Worm (Caenorhabditis elegans) whole organism, L1 larva: ENCODE data around the gene C06E7.88.

ENCODE experiments used
- F16B12.6 ChIP-seq: fragments of 150-350 bp; optimal IDR thresholded peaks from 2 replicates; lab custom pipeline; 2014; ENCODE audit warnings: missing biosample characterization, missing genetic modification characterization
- aha-1 ChIP-seq: fragments of 150-350 bp; optimal IDR thresholded peaks from 2 replicates; lab custom pipeline; 2014; ENCODE audit warnings: missing biosample characterization, missing genetic modification characterization
- alr-1 ChIP-seq: fragments of 200-800 bp; sonication (Bioruptor generic); optimal IDR thresholded peaks from 2 replicates; lab custom pipeline; 2018; ENCODE audit warnings: borderline replicate concordance, mild to moderate bottlenecking, missing genetic modification characterization, missing compliant biosample characterization
- aly-2 ChIP-seq: fragments of 150-350 bp; optimal IDR thresholded peaks from 2 replicates; lab custom pipeline; 2014; ENCODE audit warnings: missing biosample characterization, missing genetic modification characterization
- ceh-8 ChIP-seq: fragments of 200-800 bp; sonication (Bioruptor generic); optimal IDR thresholded peaks from 2 replicates; lab custom pipeline; 2018; ENCODE audit warnings: mild to moderate bottlenecking, missing genetic modification characterization, moderate library complexity, missing compliant biosample characterization
- ceh-82 ChIP-seq, 3 experiments: fragments of 150-350 bp in 1 of 3; sonication (generic microtip) in 2 of 3; optimal IDR thresholded peaks; 2 replicates each; lab custom pipeline; 2014 to 2017; ENCODE audit warnings: missing biosample characterization in 3 of 3, missing genetic modification characterization in 3 of 3
- ceh-88 ChIP-seq: fragments of 200-800 bp; sonication (Bioruptor generic); IDR thresholded peaks from 2 replicates; pipeline ENCODE4 v1.3.6; 2022; ENCODE audit warnings: missing genetic modification characterization, missing compliant biosample characterization
- ces-1 ChIP-seq: fragments of 150-350 bp; optimal IDR thresholded peaks from 2 replicates; lab custom pipeline; 2014; ENCODE audit warnings: missing biosample characterization, missing genetic modification reagents, missing genetic modification characterization
- efl-1 ChIP-seq, 4 experiments: fragments of 150-350 bp; optimal IDR thresholded peaks in 3 of 4; peaks in 1 of 4; 1 replicate in 1 of 4; 2 replicates in 3 of 4; lab custom pipeline; 2014; ENCODE audit warnings: missing biosample characterization in 2 of 4, missing genetic modification characterization in 2 of 4, missing genetic modification reagents in 2 of 4
- egl-27 ChIP-seq, 2 experiments: fragments of 150-350 bp in 1 of 2; sonication (generic microtip); optimal IDR thresholded peaks; 3 replicates each; lab custom pipeline; 2017 to 2018; ENCODE audit warnings: missing biosample characterization in 2 of 2, missing genetic modification characterization in 2 of 2, missing genetic modification reagents in 2 of 2
- elt-2 ChIP-seq: sonication (generic microtip); optimal IDR thresholded peaks from 2 replicates; lab custom pipeline; 2016; ENCODE audit warnings: missing genetic modification characterization, mild to moderate bottlenecking, inconsistent platforms, missing compliant biosample characterization, missing genetic modification reagents
- elt-3 ChIP-seq, 6 experiments: fragments of 150-350 bp in 1 of 6; sonication (generic microtip); optimal IDR thresholded peaks; 2 replicates each; lab custom pipeline; 2017 to 2018; ENCODE audit warnings: missing biosample characterization in 6 of 6, missing genetic modification characterization in 6 of 6, inconsistent platforms in 1 of 6
- fkh-10 ChIP-seq: sonication (generic microtip); optimal IDR thresholded peaks from 2 replicates; lab custom pipeline; 2017; ENCODE audit warnings: missing biosample characterization, missing genetic modification reagents, missing genetic modification characterization
- fkh-8 ChIP-seq: sonication (generic microtip); optimal IDR thresholded peaks from 2 replicates; lab custom pipeline; 2016; ENCODE audit warnings: mild to moderate bottlenecking, missing genetic modification characterization, missing compliant biosample characterization
- hlh-17 ChIP-seq: fragments of 200-800 bp; sonication (Bioruptor generic); optimal IDR thresholded peaks from 2 replicates; lab custom pipeline; 2018; ENCODE audit warnings: missing genetic modification characterization, mild to moderate bottlenecking, missing compliant biosample characterization, moderate library complexity, borderline replicate concordance
- hlh-4 ChIP-seq: sonication (generic microtip); optimal IDR thresholded peaks from 2 replicates; lab custom pipeline; 2016; ENCODE audit warnings: mild to moderate bottlenecking, missing genetic modification characterization, missing compliant biosample characterization
- lin-14 ChIP-seq: fragments of 200-800 bp; sonication (Bioruptor generic); optimal IDR thresholded peaks from 2 replicates; lab custom pipeline; 2018; ENCODE audit warnings: mild to moderate bottlenecking, missing genetic modification characterization, moderate library complexity, missing compliant biosample characterization
- mep-1 ChIP-seq: fragments of 150-350 bp; optimal IDR thresholded peaks from 2 replicates; lab custom pipeline; 2014; ENCODE audit warnings: missing biosample characterization, missing genetic modification characterization
- nhr-237 ChIP-seq: fragments of 150-350 bp; optimal IDR thresholded peaks from 2 replicates; lab custom pipeline; 2014; ENCODE audit warnings: missing biosample characterization, missing genetic modification characterization
- nhr-28 ChIP-seq: fragments of 150-350 bp; optimal IDR thresholded peaks from 2 replicates; lab custom pipeline; 2014; ENCODE audit warnings: missing biosample characterization, missing genetic modification characterization
- nhr-47 ChIP-seq: sonication (generic microtip); optimal IDR thresholded peaks from 2 replicates; lab custom pipeline; 2016; ENCODE audit warnings: mild to moderate bottlenecking, missing genetic modification characterization, moderate library complexity, missing compliant biosample characterization
- nhr-71 ChIP-seq: sonication (generic microtip); optimal IDR thresholded peaks from 2 replicates; lab custom pipeline; 2016; ENCODE audit warnings: mild to moderate bottlenecking, missing genetic modification characterization, moderate library complexity, missing compliant biosample characterization
- nhr-76 ChIP-seq: sonication (generic microtip); optimal IDR thresholded peaks from 2 replicates; lab custom pipeline; 2017; ENCODE audit warnings: missing biosample characterization, missing genetic modification characterization
- nhr-84 ChIP-seq: sonication (generic microtip); optimal IDR thresholded peaks from 2 replicates; lab custom pipeline; 2017; ENCODE audit warnings: missing biosample characterization, missing genetic modification characterization
- sox-4 ChIP-seq: sonication (generic microtip); optimal IDR thresholded peaks from 2 replicates; lab custom pipeline; 2016; ENCODE audit warnings: missing genetic modification characterization, missing compliant biosample characterization
- tlp-1 ChIP-seq: fragments of 150-350 bp; optimal IDR thresholded peaks from 2 replicates; lab custom pipeline; 2014; ENCODE audit warnings: missing biosample characterization, missing genetic modification characterization
- unc-30 ChIP-seq: sonication (generic microtip); optimal IDR thresholded peaks from 2 replicates; lab custom pipeline; 2017; ENCODE audit warnings: missing biosample characterization, missing genetic modification characterization
- unc-86 ChIP-seq: sonication (generic microtip); optimal IDR thresholded peaks from 2 replicates; lab custom pipeline; 2016; ENCODE audit warnings: missing genetic modification characterization, missing compliant biosample characterization
- unc-98 ChIP-seq: fragments of 200-800 bp; sonication (Bioruptor generic); IDR thresholded peaks from 2 replicates; pipeline ENCODE4 v1.3.6; 2022; ENCODE audit warnings: missing genetic modification characterization, missing compliant biosample characterization
- vab-15 ChIP-seq: sonication (generic microtip); optimal IDR thresholded peaks from 2 replicates; lab custom pipeline; 2017; ENCODE audit warnings: missing genotype, mild to moderate bottlenecking, missing genetic modification characterization, missing compliant biosample characterization
- zag-1 ChIP-seq: fragments of 150-350 bp; optimal IDR thresholded peaks from 2 replicates; lab custom pipeline; 2014; ENCODE audit warnings: missing biosample characterization, missing genetic modification characterization

Gene C06E7.88

DNA sequence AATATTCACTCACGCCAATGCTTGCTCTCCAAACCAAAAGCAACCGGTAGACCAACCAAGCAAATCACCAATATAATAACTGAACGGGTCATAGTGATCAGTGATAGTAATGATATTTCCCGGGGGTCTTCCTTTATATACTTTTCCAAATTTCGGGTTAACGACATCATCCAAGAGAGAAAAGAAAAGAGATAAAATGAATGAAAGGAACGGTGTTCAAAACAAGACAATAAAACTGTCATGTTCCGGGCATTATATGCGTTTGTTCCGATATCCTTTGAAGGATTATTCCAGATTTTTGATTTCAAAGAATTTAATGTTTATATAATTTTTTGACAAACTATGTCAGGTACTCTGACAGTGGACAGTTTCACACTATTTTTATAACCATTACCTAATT lies at the start of gene C06E7.88:
TSS of gene C06E7.88 (minus strand) at position 101 of the 400 bp plus-strand sequence.
- no peak for TF ChIP-seq nhr-28 (tag; lab: Kevin White, UChicago)
- TF ChIP-seq mep-1 (tag; lab: Kevin White, UChicago): no peak
- no peak for TF ChIP-seq sox-4 (tag; lab: Kevin White, UChicago)
- no peak for TF ChIP-seq F16B12.6
- no peak for TF ChIP-seq alr-1 (tag; lab: Kevin White, UChicago)
- no peak for TF ChIP-seq nhr-84 (tag; lab: Kevin White, UChicago)
- TF ChIP-seq elt-2: no peak

DNA sequence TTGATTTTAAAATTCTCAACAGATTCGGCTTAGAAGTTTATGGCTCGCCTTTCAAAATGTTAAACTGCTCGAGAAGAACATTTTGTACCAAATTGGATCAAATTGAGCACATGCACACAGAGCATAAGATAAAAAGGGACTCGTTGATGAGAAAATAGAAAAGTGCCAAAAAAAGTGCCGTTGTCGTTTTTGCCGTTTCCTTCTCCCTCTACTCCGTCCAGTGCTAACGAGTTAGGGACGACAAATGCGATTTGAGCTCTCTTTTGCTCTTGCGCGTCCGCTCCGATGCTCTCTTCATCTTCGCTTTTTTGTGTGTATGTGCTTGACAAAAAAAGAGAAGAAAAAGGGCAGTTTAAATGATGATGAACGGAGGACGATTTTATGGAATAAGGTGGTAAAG lies 48.1 kb upstream of the C06E7.88 start:
- TF ChIP-seq sox-4 (tag; lab: Kevin White, UChicago) (no peak), lin-14 (peak; percentile 79), ces-1 (peak; percentile 24), egl-27 (tag; optimal IDR thresholded peaks at IDR 0.05; lab: Kevin White, UChicago) (no peak), fkh-10 (GFP tag; lab: Kevin White, UChicago) (peak; percentile 95), ceh-88 (GFP tag; lab: Robert Waterston, UW) (no peak), efl-1 (optimal IDR thresholded peaks at IDR 0.05; lab: Kevin White, UChicago) (no peak), efl-1 (GFP tag; optimal IDR thresholded peaks at IDR 0.05 in 1 of 2; lab: Kevin White, UChicago) (peak in 1 of 2 experiments; percentile 44)

DNA sequence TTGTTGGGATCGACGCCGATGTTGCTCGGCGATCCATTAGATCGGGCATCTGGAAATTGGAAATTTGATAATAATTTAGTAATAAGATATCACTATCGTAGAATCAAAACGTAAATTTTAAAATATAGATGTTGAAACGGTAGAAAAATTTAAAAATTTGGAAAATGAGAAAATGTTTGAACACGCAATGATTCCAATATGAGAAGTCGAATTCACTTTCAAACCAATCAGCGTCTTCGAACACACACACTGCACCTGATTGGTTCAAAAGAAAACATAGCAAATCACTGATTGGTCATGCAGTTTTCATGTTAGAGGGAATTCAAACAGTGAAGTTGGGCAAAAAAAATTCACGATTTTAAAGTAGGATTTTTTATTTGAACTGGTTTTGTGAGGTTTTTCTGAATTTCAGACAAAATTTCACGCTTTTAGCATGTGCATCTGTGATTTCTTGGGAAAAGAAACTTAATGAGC lies 36.3 kb upstream of the C06E7.88 start, which contains the start of gene H04M03.12:
TSS of gene H04M03.12 (minus strand) at position 51 of the 474 bp plus-strand sequence.
- TF ChIP-seq nhr-237 (tag; lab: Kevin White, UChicago) (no peak), vab-15 (tag; lab: Kevin White, UChicago) (no peak), elt-3 (tag; optimal IDR thresholded peaks at IDR 0.05; lab: Kevin White, UChicago) (no peak), efl-1 (optimal IDR thresholded peaks at IDR 0.05; lab: Kevin White, UChicago) (no peak), efl-1 (GFP tag; optimal IDR thresholded peaks at IDR 0.05 in 1 of 2; lab: Kevin White, UChicago) (no peak), unc-86 (tag; lab: Kevin White, UChicago) (no peak), hlh-17 (GFP tag; lab: Kevin White, UChicago) (no peak), tlp-1 (no peak), ceh-88 (GFP tag; lab: Robert Waterston, UW) (no peak)

DNA sequence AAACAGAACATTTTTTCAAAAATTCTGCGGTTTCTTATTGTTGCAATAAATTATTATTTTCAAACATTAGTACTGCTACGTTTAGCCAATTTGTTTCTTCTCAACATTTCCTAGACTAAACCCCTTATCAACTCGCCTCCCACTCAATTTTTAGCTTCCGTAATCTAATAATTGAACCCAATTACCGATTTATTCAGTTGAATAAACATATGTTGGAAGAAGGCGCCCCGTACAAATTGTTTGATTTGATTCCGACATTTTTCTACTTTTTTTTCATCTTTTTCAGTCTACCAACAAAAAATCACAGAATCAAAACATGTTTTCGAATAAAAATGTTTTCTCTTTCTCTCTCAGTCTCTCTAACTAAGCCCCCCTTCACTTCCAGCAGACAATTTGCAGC lies 35.6 kb upstream of the C06E7.88 start:
- TF ChIP-seq ceh-8 (GFP tag; lab: Kevin White, UChicago): peak; percentile 68
- peak; percentile 51 for TF ChIP-seq lin-14
- TF ChIP-seq nhr-47 (tag; lab: Kevin White, UChicago): peak; percentile 29
- no peak for TF ChIP-seq ceh-82 (tag; optimal IDR thresholded peaks at IDR 0.05; lab: Kevin White, UChicago)

DNA sequence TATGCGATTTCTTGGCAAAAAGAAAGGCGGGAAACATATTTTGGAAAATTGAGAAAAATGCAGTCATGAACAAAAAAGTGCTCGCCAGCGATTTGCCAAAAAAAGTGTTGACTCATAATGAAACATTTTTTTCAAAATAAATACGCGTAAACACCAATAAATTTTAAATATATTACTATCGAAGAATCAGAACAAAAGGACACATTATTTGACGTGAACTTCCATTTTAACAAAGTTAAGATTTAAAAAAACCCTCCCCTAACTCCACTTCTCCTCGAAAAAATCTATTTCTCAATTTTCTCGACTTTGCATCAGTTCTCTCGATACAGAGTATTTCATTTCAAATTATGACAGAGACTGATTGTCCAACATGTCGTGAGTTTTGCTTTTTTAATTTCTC lies 29.3 kb upstream of the C06E7.88 start, which contains the start of gene pck-3:
TSS of gene pck-3 (plus strand) at position 301 of the 400 bp plus-strand sequence.
- TF ChIP-seq nhr-76 (tag; lab: Kevin White, UChicago): no peak
- TF ChIP-seq aly-2 (tag; lab: Kevin White, UChicago): no peak
- TF ChIP-seq hlh-4: no peak
- no peak for TF ChIP-seq nhr-71 (tag; lab: Kevin White, UChicago)
- TF ChIP-seq fkh-8: no peak
- TF ChIP-seq efl-1 (optimal IDR thresholded peaks at IDR 0.05; lab: Kevin White, UChicago): no peak
- TF ChIP-seq efl-1 (GFP tag; optimal IDR thresholded peaks at IDR 0.05 in 1 of 2; lab: Kevin White, UChicago): no peak
- no peak for TF ChIP-seq tlp-1
- no peak for TF ChIP-seq unc-98
- no peak for TF ChIP-seq aha-1 (tag; lab: Kevin White, UChicago)
- no peak for TF ChIP-seq unc-30
- no peak for TF ChIP-seq fkh-10 (GFP tag; lab: Kevin White, UChicago)
- no peak for TF ChIP-seq unc-86 (tag; lab: Kevin White, UChicago)
- TF ChIP-seq zag-1 (tag; lab: Kevin White, UChicago): no peak
